Worm (Caenorhabditis elegans) whole organism, L1 larva: ENCODE measurements around the gene frpr-18.

Experiments
- C34B4.2 ChIP-seq: sonication (generic microtip); optimal IDR thresholded peaks from 2 replicates; lab custom pipeline; 2017; ENCODE audit warnings: mild to moderate bottlenecking, missing genetic modification characterization, missing compliant biosample characterization
- aha-1 ChIP-seq: fragments of 150-350 bp; optimal IDR thresholded peaks from 2 replicates; lab custom pipeline; 2014; ENCODE audit warnings: missing biosample characterization, missing genetic modification characterization
- fos-1 ChIP-seq: fragments of 150-350 bp; optimal IDR thresholded peaks from 2 replicates; lab custom pipeline; 2014; ENCODE audit warnings: missing biosample characterization, missing genetic modification characterization
- lin-39 ChIP-seq: fragments of 150-350 bp; optimal IDR thresholded peaks from 2 replicates; lab custom pipeline; 2014; ENCODE audit warnings: missing biosample characterization, missing genetic modification reagents, missing genetic modification characterization
- lsy-2 ChIP-seq, 2 experiments: fragments of 150-350 bp; optimal IDR thresholded peaks; 2 replicates each; lab custom pipeline; 2014; ENCODE audit warnings: missing biosample characterization in 2 of 2, missing genetic modification characterization in 2 of 2
- nhr-12 ChIP-seq: sonication (generic microtip); optimal IDR thresholded peaks from 2 replicates; lab custom pipeline; 2017; ENCODE audit warnings: missing biosample characterization, missing genetic modification characterization
- skn-1 ChIP-seq: fragments of 150-350 bp; optimal IDR thresholded peaks from 2 replicates; lab custom pipeline; 2014; ENCODE audit warnings: missing biosample characterization, missing genetic modification characterization

DNA sequence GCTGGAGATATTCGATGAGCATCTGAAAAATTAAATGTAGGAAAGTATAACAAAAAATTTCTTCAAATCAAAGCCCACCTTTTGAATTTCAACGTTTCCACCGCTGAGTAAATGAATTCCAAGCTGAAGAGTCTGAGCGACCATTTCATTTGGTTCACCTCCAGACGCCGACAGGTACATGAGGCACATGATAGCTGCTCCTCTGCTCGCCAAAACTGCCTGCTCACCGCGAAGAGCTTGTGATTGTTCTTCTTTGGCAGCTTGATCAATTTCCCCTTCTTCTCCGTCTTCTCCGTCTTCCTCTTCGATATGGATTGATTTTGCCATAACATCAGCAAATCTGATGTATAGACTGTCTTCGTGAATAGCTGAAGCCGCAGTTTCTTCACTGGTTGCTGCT, 36.3 kb downstream of the frpr-18 start:
- TF ChIP-seq fos-1 (tag; lab: Kevin White, UChicago) (no peak), lin-39 (no peak), lsy-2 (tag; optimal IDR thresholded peaks at IDR 0.05; lab: Kevin White, UChicago) (no peak), C34B4.2 (tag; lab: Kevin White, UChicago) (no peak), aha-1 (tag; lab: Kevin White, UChicago) (no peak), nhr-12 (no peak), skn-1 (tag; lab: Kevin White, UChicago) (no peak)
